Worm (Caenorhabditis elegans): ENCODE data around the gene ZK938.11.

ZK938.11 gene

ce11 chrII:9840313-9840712 is at the start of gene ZK938.11:
Gene ZK938.11 (minus strand): TSS chrII:9840413.
- TF ChIP-seq tbx-11 (GFP tag; IDR thresholded peaks at IDR 0.05) (no peak), hmg-4 (GFP tag; optimal IDR thresholded peaks at IDR 0.05) (no peak)

ce11 chrII:9888549-9888948 is 48.3 kb upstream of the ZK938.11 start:
- no peak for TF ChIP-seq ama-1 (optimal IDR thresholded peaks at IDR 0.05)
- TF ChIP-seq hnd-1 (tag; optimal IDR thresholded peaks at IDR 0.05) = no peak
- no peak for TF ChIP-seq tbx-11 (GFP tag; IDR thresholded peaks at IDR 0.05)
- TF ChIP-seq ets-7 (tag; optimal IDR thresholded peaks at IDR 0.05) = no peak
- TF ChIP-seq tra-4 (tag; optimal IDR thresholded peaks at IDR 0.05) = no peak
- TF ChIP-seq scrt-1 (GFP tag; IDR thresholded peaks at IDR 0.05) = no peak
- no peak for TF ChIP-seq ceh-13 (GFP tag; optimal IDR thresholded peaks at IDR 0.05)
- TF ChIP-seq flt-1 (GFP tag; IDR thresholded peaks at IDR 0.05) = no peak
- TF ChIP-seq tbx-37 (GFP tag; conservative IDR thresholded peaks at IDR 0.05) = no peak
- no peak for TF ChIP-seq pes-1 (GFP tag; IDR thresholded peaks at IDR 0.05)
- TF ChIP-seq ceh-36 (tag; optimal IDR thresholded peaks at IDR 0.05) = no peak
- no peak for TF ChIP-seq sea-1 (GFP tag; conservative IDR thresholded peaks at IDR 0.05)
- no peak for TF ChIP-seq B0310.2 (tag; optimal IDR thresholded peaks at IDR 0.05)
- no peak for TF ChIP-seq hmg-4 (GFP tag; optimal IDR thresholded peaks at IDR 0.05)
- TF ChIP-seq F13C5.2 (tag; optimal IDR thresholded peaks at IDR 0.05) = no peak
- TF ChIP-seq hmbx-1 (tag; optimal IDR thresholded peaks at IDR 0.05) = no peak
- TF ChIP-seq aly-1 (tag; optimal IDR thresholded peaks at IDR 0.05) = no peak

ce11 chrII:9886216-9886615 is 46.0 kb upstream of the ZK938.11 start, which contains the start of gene algn-8:
Gene algn-8 (minus strand): TSS chrII:9886442.
- TF ChIP-seq aly-1 (tag; optimal IDR thresholded peaks at IDR 0.05) (no peak), scrt-1 (GFP tag; IDR thresholded peaks at IDR 0.05) (no peak), tra-4 (tag; optimal IDR thresholded peaks at IDR 0.05) (no peak), hmg-4 (GFP tag; optimal IDR thresholded peaks at IDR 0.05) (no peak), pes-1 (GFP tag; IDR thresholded peaks at IDR 0.05) (no peak), tbx-37 (GFP tag; conservative IDR thresholded peaks at IDR 0.05) (no peak), ets-7 (tag; optimal IDR thresholded peaks at IDR 0.05) (no peak), tbx-11 (GFP tag; IDR thresholded peaks at IDR 0.05) (no peak), flt-1 (GFP tag; IDR thresholded peaks at IDR 0.05) (no peak), ceh-13 (GFP tag; optimal IDR thresholded peaks at IDR 0.05) (no peak), ama-1 (optimal IDR thresholded peaks at IDR 0.05) (no peak), B0310.2 (tag; optimal IDR thresholded peaks at IDR 0.05) (no peak), sea-1 (GFP tag; conservative IDR thresholded peaks at IDR 0.05) (no peak), F13C5.2 (tag; optimal IDR thresholded peaks at IDR 0.05) (no peak), ceh-36 (tag; optimal IDR thresholded peaks at IDR 0.05) (no peak)

ce11 chrII:9880826-9881225 is 40.6 kb upstream of the ZK938.11 start, which contains the start of gene C08H9.15:
Gene C08H9.15 (plus strand): TSS chrII:9881193.
- TF ChIP-seq B0310.2 (tag; optimal IDR thresholded peaks at IDR 0.05) (no peak), sea-1 (GFP tag; conservative IDR thresholded peaks at IDR 0.05) (no peak), aly-1 (tag; optimal IDR thresholded peaks at IDR 0.05) (no peak), tbx-11 (GFP tag; IDR thresholded peaks at IDR 0.05) (no peak), flt-1 (GFP tag; IDR thresholded peaks at IDR 0.05) (no peak), hmg-4 (GFP tag; optimal IDR thresholded peaks at IDR 0.05) (no peak), hnd-1 (tag; optimal IDR thresholded peaks at IDR 0.05) (no peak), F13C5.2 (tag; optimal IDR thresholded peaks at IDR 0.05) (no peak), hmbx-1 (tag; optimal IDR thresholded peaks at IDR 0.05) (no peak), ceh-13 (GFP tag; optimal IDR thresholded peaks at IDR 0.05) (no peak), tbx-37 (GFP tag; conservative IDR thresholded peaks at IDR 0.05) (no peak), ceh-36 (tag; optimal IDR thresholded peaks at IDR 0.05) (no peak), ama-1 (optimal IDR thresholded peaks at IDR 0.05) (no peak), scrt-1 (GFP tag; IDR thresholded peaks at IDR 0.05) (no peak), pes-1 (GFP tag; IDR thresholded peaks at IDR 0.05) (no peak), tra-4 (tag; optimal IDR thresholded peaks at IDR 0.05) (no peak)

- no peak for TF ChIP-seq sea-1 (GFP tag; conservative IDR thresholded peaks at IDR 0.05)
- TF ChIP-seq ama-1 (optimal IDR thresholded peaks at IDR 0.05) = no peak
- no peak for TF ChIP-seq F13C5.2 (tag; optimal IDR thresholded peaks at IDR 0.05)
- no peak for TF ChIP-seq ceh-36 (tag; optimal IDR thresholded peaks at IDR 0.05)
- TF ChIP-seq ets-7 (tag; optimal IDR thresholded peaks at IDR 0.05) = no peak
- no peak for TF ChIP-seq ceh-13 (GFP tag; optimal IDR thresholded peaks at IDR 0.05)
Observed at ce11 chrII:9879815-9880214, 39.6 kb upstream of the ZK938.11 start.

- TF ChIP-seq flt-1 (GFP tag; IDR thresholded peaks at IDR 0.05) (no peak), ceh-36 (tag; optimal IDR thresholded peaks at IDR 0.05) (no peak), tbx-37 (GFP tag; conservative IDR thresholded peaks at IDR 0.05) (no peak), tra-4 (tag; optimal IDR thresholded peaks at IDR 0.05) (no peak), hnd-1 (tag; optimal IDR thresholded peaks at IDR 0.05) (no peak), ama-1 (optimal IDR thresholded peaks at IDR 0.05) (no peak), ets-7 (tag; optimal IDR thresholded peaks at IDR 0.05) (no peak), sea-1 (GFP tag; conservative IDR thresholded peaks at IDR 0.05) (no peak), ceh-13 (GFP tag; optimal IDR thresholded peaks at IDR 0.05) (no peak), hmbx-1 (tag; optimal IDR thresholded peaks at IDR 0.05) (no peak), F13C5.2 (tag; optimal IDR thresholded peaks at IDR 0.05) (no peak), aly-1 (tag; optimal IDR thresholded peaks at IDR 0.05) (no peak), tbx-11 (GFP tag; IDR thresholded peaks at IDR 0.05) (no peak), B0310.2 (tag; optimal IDR thresholded peaks at IDR 0.05) (no peak), scrt-1 (GFP tag; IDR thresholded peaks at IDR 0.05) (no peak), hmg-4 (GFP tag; optimal IDR thresholded peaks at IDR 0.05) (no peak)
Observed at ce11 chrII:9874508-9875229, 34.5 kb upstream of the ZK938.11 start, which contains the start of the genes chil-2 and ctsa-3.2. Gene chil-2 (minus strand): TSS chrII:9874608. Gene ctsa-3.2 (plus strand): TSS chrII:9875179.

DNA sequence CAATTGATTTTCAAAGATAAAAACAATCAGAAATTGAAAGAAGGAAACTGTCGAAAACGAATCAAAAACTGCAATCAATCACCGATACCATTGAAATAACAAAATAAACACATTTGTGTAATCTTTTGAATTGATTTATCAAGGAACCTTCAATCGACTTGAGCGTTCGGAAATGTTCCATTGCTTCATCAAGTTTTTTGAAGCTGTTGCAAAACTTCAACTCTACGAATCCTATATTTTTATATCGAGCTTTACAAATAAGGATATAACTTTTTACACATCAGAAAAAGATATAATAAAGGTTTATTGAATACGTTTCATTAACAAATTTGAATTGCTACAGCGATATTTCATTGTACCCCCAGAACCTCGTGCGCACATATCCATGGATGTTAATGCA is 32.7 kb upstream of the ZK938.11 start, which contains the start of gene chil-8:
Gene chil-8 (minus strand): TSS at position 101 of the 400 bp plus-strand sequence.
- no peak for TF ChIP-seq pes-1 (GFP tag; IDR thresholded peaks at IDR 0.05)
- no peak for TF ChIP-seq hmbx-1 (tag; optimal IDR thresholded peaks at IDR 0.05)
- no peak for TF ChIP-seq F13C5.2 (tag; optimal IDR thresholded peaks at IDR 0.05)
- TF ChIP-seq tbx-11 (GFP tag; IDR thresholded peaks at IDR 0.05) = no peak
- TF ChIP-seq ets-7 (tag; optimal IDR thresholded peaks at IDR 0.05) = no peak
- no peak for TF ChIP-seq tra-4 (tag; optimal IDR thresholded peaks at IDR 0.05)
- no peak for TF ChIP-seq B0310.2 (tag; optimal IDR thresholded peaks at IDR 0.05)
- no peak for TF ChIP-seq sea-1 (GFP tag; conservative IDR thresholded peaks at IDR 0.05)
- no peak for TF ChIP-seq hmg-4 (GFP tag; optimal IDR thresholded peaks at IDR 0.05)
- no peak for TF ChIP-seq ceh-36 (tag; optimal IDR thresholded peaks at IDR 0.05)
- no peak for TF ChIP-seq ama-1 (optimal IDR thresholded peaks at IDR 0.05)
- TF ChIP-seq tbx-37 (GFP tag; conservative IDR thresholded peaks at IDR 0.05) = no peak
- no peak for TF ChIP-seq scrt-1 (GFP tag; IDR thresholded peaks at IDR 0.05)
- TF ChIP-seq flt-1 (GFP tag; IDR thresholded peaks at IDR 0.05) = no peak
- TF ChIP-seq aly-1 (tag; optimal IDR thresholded peaks at IDR 0.05) = no peak
- no peak for TF ChIP-seq hnd-1 (tag; optimal IDR thresholded peaks at IDR 0.05)

Data from whole organism, early embryonic.